Fruit fly (Drosophila melanogaster) whole organism, embryonic: ENCODE measurements around the gene lilli.

Experiments
- Aef1 ChIP-seq: fragments of 200-800 bp; sonication (Bioruptor generic); IDR thresholded peaks from 3 replicates; pipeline ENCODE4 v1.3.6; 2022; ENCODE audit warnings: missing biosample characterization, missing genetic modification characterization
- Atf-2 ChIP-seq: fragments of 200-800 bp; sonication (Bioruptor generic); optimal IDR thresholded peaks from 2 replicates; lab custom pipeline; 2016; ENCODE audit warnings: missing biosample characterization, missing genetic modification characterization
- Bdp1 ChIP-seq: fragments of 200-800 bp; sonication (Bioruptor generic); optimal IDR thresholded peaks from 3 replicates; lab custom pipeline; 2016; ENCODE audit warnings: missing biosample characterization, missing genetic modification characterization
- CG10147 ChIP-seq: fragments of 200-800 bp; sonication (Bioruptor generic); optimal IDR thresholded peaks from 2 replicates; lab custom pipeline; 2019; ENCODE audit warnings: missing biosample characterization, mild to moderate bottlenecking, missing genetic modification characterization, moderate library complexity
- CG11247 ChIP-seq: fragments of 200-800 bp; sonication (Bioruptor generic); IDR thresholded peaks from 2 replicates; pipeline ENCODE4 v1.3.6; 2022; ENCODE audit warnings: missing biosample characterization, missing genetic modification characterization
- CG14860 ChIP-seq: fragments of 200-800 bp; sonication (Bioruptor generic); IDR thresholded peaks from 3 replicates; pipeline ENCODE4 v1.3.6; 2022; ENCODE audit warnings: missing biosample characterization, missing genetic modification characterization; ENCODE audit not compliant: partially characterized antibody
- CG16815 ChIP-seq: fragments of 200-800 bp; sonication (Bioruptor generic); optimal IDR thresholded peaks from 3 replicates; lab custom pipeline; 2017; ENCODE audit warnings: missing biosample characterization, mild to moderate bottlenecking, missing genetic modification characterization
- CG16863 ChIP-seq: fragments of 200-800 bp; sonication (Bioruptor generic); optimal IDR thresholded peaks from 3 replicates; lab custom pipeline; 2016; ENCODE audit warnings: missing biosample characterization, missing genetic modification characterization
- CG17802 ChIP-seq: fragments of 200-800 bp; sonication (Bioruptor generic); optimal IDR thresholded peaks from 2 replicates; lab custom pipeline; 2018; ENCODE audit warnings: missing biosample characterization, mild to moderate bottlenecking, missing genetic modification characterization, moderate library complexity
- CG17912 ChIP-seq: fragments of 200-800 bp; sonication (Bioruptor generic); optimal IDR thresholded peaks from 2 replicates; lab custom pipeline; 2018; ENCODE audit warnings: missing biosample characterization, mild to moderate bottlenecking, missing genetic modification characterization
- CG1792 ChIP-seq: fragments of 200-800 bp; sonication (Bioruptor generic); optimal IDR thresholded peaks from 2 replicates; lab custom pipeline; 2016; ENCODE audit warnings: missing biosample characterization, missing genetic modification characterization
- CG18619 ChIP-seq: fragments of 200-800 bp; sonication (Bioruptor generic); optimal IDR thresholded peaks from 3 replicates; lab custom pipeline; 2017; ENCODE audit warnings: missing biosample characterization, mild to moderate bottlenecking, missing genetic modification characterization
- CG2712 ChIP-seq: fragments of 200-800 bp; optimal IDR thresholded peaks from 3 replicates; lab custom pipeline; 2019; ENCODE audit warnings: missing biosample characterization, mild to moderate bottlenecking, missing genetic modification characterization, moderate library complexity
- CG2889 ChIP-seq: fragments of 200-800 bp; sonication (Bioruptor generic); IDR thresholded peaks from 3 replicates; pipeline ENCODE4 v1.3.6; 2022; ENCODE audit warnings: missing biosample characterization, missing genetic modification characterization
- CG31388 ChIP-seq: fragments of 200-800 bp; sonication (Bioruptor generic); optimal IDR thresholded peaks from 2 replicates; lab custom pipeline; 2016; ENCODE audit warnings: missing biosample characterization, missing genetic modification characterization
- CG6791 ChIP-seq: fragments of 200-800 bp; sonication (Bioruptor generic); IDR thresholded peaks from 3 replicates; pipeline ENCODE4 v1.3.6; 2022; ENCODE audit warnings: missing biosample characterization, missing genetic modification characterization; ENCODE audit not compliant: partially characterized antibody
- CG6854 ChIP-seq: fragments of 200-800 bp; sonication (Bioruptor generic); optimal IDR thresholded peaks from 3 replicates; lab custom pipeline; 2017; ENCODE audit warnings: missing biosample characterization, mild to moderate bottlenecking, missing genetic modification characterization
- CG7786 ChIP-seq: fragments of 200-800 bp; sonication (Bioruptor generic); optimal IDR thresholded peaks from 2 replicates; lab custom pipeline; 2016; ENCODE audit warnings: missing biosample characterization, missing genetic modification characterization
- CG8290 ChIP-seq, 3 experiments: fragments of 200-800 bp; sonication (Bioruptor generic); optimal IDR thresholded peaks; 2 replicates each; lab custom pipeline; 2016 to 2019; ENCODE audit warnings: missing biosample characterization in 3 of 3, missing genetic modification characterization in 3 of 3, mild to moderate bottlenecking in 2 of 3, moderate library complexity in 1 of 3
- CoRest ChIP-seq: fragments of 200-800 bp; sonication (Bioruptor generic); optimal IDR thresholded peaks from 3 replicates; lab custom pipeline; 2018; ENCODE audit warnings: missing biosample characterization, mild to moderate bottlenecking, missing genetic modification characterization, moderate library complexity
- D19A ChIP-seq: fragments of 200-800 bp; optimal IDR thresholded peaks from 3 replicates; lab custom pipeline; 2019; ENCODE audit warnings: missing biosample characterization, mild to moderate bottlenecking, missing genetic modification characterization, moderate library complexity
- D19B ChIP-seq: fragments of 200-800 bp; sonication (Bioruptor generic); optimal IDR thresholded peaks from 2 replicates; lab custom pipeline; 2017; ENCODE audit warnings: missing biosample characterization, mild to moderate bottlenecking, missing genetic modification characterization
- Fer3 ChIP-seq: fragments of 200-800 bp; sonication (Bioruptor generic); optimal IDR thresholded peaks from 2 replicates; lab custom pipeline; 2018; ENCODE audit warnings: missing biosample characterization, mild to moderate bottlenecking, missing genetic modification characterization, moderate library complexity
- HHEX ChIP-seq: fragments of 200-800 bp; sonication (Bioruptor generic); optimal IDR thresholded peaks from 3 replicates; lab custom pipeline; 2017; ENCODE audit warnings: missing biosample characterization, mild to moderate bottlenecking, missing genetic modification characterization, missing genetic modification reagents
- Hmr ChIP-seq: fragments of 200-800 bp; sonication (Bioruptor generic); optimal IDR thresholded peaks from 3 replicates; lab custom pipeline; 2017; ENCODE audit warnings: mild to moderate bottlenecking, missing biosample characterization, missing genetic modification reagents, missing genetic modification characterization
- Med ChIP-seq: fragments of 200-800 bp; sonication (Bioruptor generic); peaks from one replicate; lab custom pipeline; 2016; ENCODE audit warnings: missing biosample characterization, missing genetic modification characterization, mild to moderate bottlenecking, inconsistent platforms, moderate library complexity
- Ptx1 ChIP-seq: fragments of 200-800 bp; sonication (Bioruptor generic); IDR thresholded peaks from 2 replicates; pipeline ENCODE4 v1.3.6; 2022; ENCODE audit warnings: missing biosample characterization, missing genetic modification characterization
- Scr ChIP-seq: fragments of 200-800 bp; sonication (Bioruptor generic); IDR thresholded peaks from 2 replicates; pipeline ENCODE4 v1.3.6; 2022; ENCODE audit warnings: missing biosample characterization, missing genetic modification characterization; ENCODE audit not compliant: partially characterized antibody
- Side ChIP-seq: fragments of 200-800 bp; sonication (Bioruptor generic); optimal IDR thresholded peaks from 2 replicates; lab custom pipeline; 2016; ENCODE audit warnings: missing biosample characterization, missing genetic modification characterization
- Sry-δ ChIP-seq: fragments of 200-800 bp; sonication (Bioruptor generic); optimal IDR thresholded peaks from 2 replicates; lab custom pipeline; 2016; ENCODE audit warnings: missing biosample characterization, missing genetic modification characterization
- Trl ChIP-seq, 3 experiments: fragments of >200 bp in 2 of 3; fragments of 200-800 bp in 1 of 3; sonication (Bioruptor generic) in 1 of 3; optimal IDR thresholded peaks; 2 replicates in 1 of 3; 3 replicates in 2 of 3; lab custom pipeline; 2016 to 2017; ENCODE audit warnings: missing biosample characterization in 1 of 3, missing genetic modification characterization in 1 of 3
- ara ChIP-seq: fragments of 200-800 bp; sonication (Bioruptor generic); IDR thresholded peaks from 2 replicates; pipeline ENCODE4 v1.3.6; 2022; ENCODE audit warnings: missing biosample characterization, missing genetic modification characterization
- ash1 ChIP-seq: fragments of 200-800 bp; sonication (Bioruptor generic); optimal IDR thresholded peaks from 2 replicates; lab custom pipeline; 2018; ENCODE audit warnings: missing biosample characterization, mild to moderate bottlenecking, missing genetic modification characterization
- bigmax ChIP-seq: fragments of 200-800 bp; sonication (Bioruptor generic); optimal IDR thresholded peaks from 2 replicates; lab custom pipeline; 2018; ENCODE audit warnings: missing biosample characterization, mild to moderate bottlenecking, missing genetic modification characterization
- bsh ChIP-seq, 2 experiments: fragments of 200-800 bp; sonication (Bioruptor generic); optimal IDR thresholded peaks; 2 replicates each; lab custom pipeline; 2017 to 2018; ENCODE audit warnings: mild to moderate bottlenecking in 2 of 2, missing biosample characterization in 2 of 2, missing genetic modification characterization in 2 of 2, moderate library complexity in 1 of 2
- cato ChIP-seq: fragments of 200-800 bp; sonication (Bioruptor generic); optimal IDR thresholded peaks from 2 replicates; lab custom pipeline; 2016; ENCODE audit warnings: missing biosample characterization, missing genetic modification characterization, borderline replicate concordance
- dysf ChIP-seq: fragments of 200-800 bp; sonication (Bioruptor generic); IDR thresholded peaks from 3 replicates; pipeline ENCODE4 v1.3.6; 2022; ENCODE audit warnings: missing biosample characterization, missing genetic modification characterization
- gcm ChIP-seq: fragments of 200-800 bp; sonication (Bioruptor generic); optimal IDR thresholded peaks from 2 replicates; lab custom pipeline; 2019; ENCODE audit warnings: missing biosample characterization, mild to moderate bottlenecking, missing genetic modification characterization, moderate library complexity
- hbn ChIP-seq: fragments of 200-800 bp; sonication (Bioruptor generic); IDR thresholded peaks from 2 replicates; pipeline ENCODE4 v1.3.6; 2022; ENCODE audit warnings: missing biosample characterization, missing genetic modification characterization; ENCODE audit not compliant: partially characterized antibody
- jumu ChIP-seq: fragments of 200-800 bp; sonication (Bioruptor generic); optimal IDR thresholded peaks from 3 replicates; lab custom pipeline; 2016; ENCODE audit warnings: missing biosample characterization, missing genetic modification characterization
- kni ChIP-seq: fragments of 200-800 bp; sonication (Bioruptor generic); optimal IDR thresholded peaks from 3 replicates; lab custom pipeline; 2017; ENCODE audit warnings: mild to moderate bottlenecking, missing biosample characterization, missing genetic modification reagents, missing genetic modification characterization
- peb ChIP-seq: fragments of 200-800 bp; sonication (Bioruptor generic); IDR thresholded peaks from 2 replicates; pipeline ENCODE4 v1.3.6; 2022; ENCODE audit warnings: missing biosample characterization, missing genetic modification characterization
- sc ChIP-seq, 3 experiments: fragments of >200 bp in 2 of 3; fragments of 200-800 bp in 1 of 3; sonication (Bioruptor generic) in 1 of 3; optimal IDR thresholded peaks; 2 replicates in 2 of 3; 3 replicates in 1 of 3; lab custom pipeline; 2017; ENCODE audit warnings: mild to moderate bottlenecking in 1 of 3, missing biosample characterization in 1 of 3, missing genetic modification characterization in 1 of 3, missing genetic modification reagents in 1 of 3
- sna ChIP-seq: fragments of 200-800 bp; sonication (Bioruptor generic); IDR thresholded peaks from 2 replicates; pipeline ENCODE4 v1.3.6; 2022; ENCODE audit warnings: missing biosample characterization, missing genetic modification characterization; ENCODE audit not compliant: partially characterized antibody
- tin ChIP-seq: fragments of 200-800 bp; sonication (Bioruptor generic); optimal IDR thresholded peaks from 3 replicates; lab custom pipeline; 2016; ENCODE audit warnings: missing biosample characterization, missing genetic modification characterization
- wek ChIP-seq: fragments of 200-800 bp; sonication (Bioruptor generic); optimal IDR thresholded peaks from 3 replicates; lab custom pipeline; 2018; ENCODE audit warnings: missing biosample characterization, mild to moderate bottlenecking, missing genetic modification characterization, moderate library complexity
- wor ChIP-seq: fragments of 200-800 bp; sonication (Bioruptor generic); IDR thresholded peaks from 2 replicates; pipeline ENCODE4 v1.3.6; 2022; ENCODE audit warnings: missing biosample characterization, missing genetic modification characterization

Gene lilli

DNA sequence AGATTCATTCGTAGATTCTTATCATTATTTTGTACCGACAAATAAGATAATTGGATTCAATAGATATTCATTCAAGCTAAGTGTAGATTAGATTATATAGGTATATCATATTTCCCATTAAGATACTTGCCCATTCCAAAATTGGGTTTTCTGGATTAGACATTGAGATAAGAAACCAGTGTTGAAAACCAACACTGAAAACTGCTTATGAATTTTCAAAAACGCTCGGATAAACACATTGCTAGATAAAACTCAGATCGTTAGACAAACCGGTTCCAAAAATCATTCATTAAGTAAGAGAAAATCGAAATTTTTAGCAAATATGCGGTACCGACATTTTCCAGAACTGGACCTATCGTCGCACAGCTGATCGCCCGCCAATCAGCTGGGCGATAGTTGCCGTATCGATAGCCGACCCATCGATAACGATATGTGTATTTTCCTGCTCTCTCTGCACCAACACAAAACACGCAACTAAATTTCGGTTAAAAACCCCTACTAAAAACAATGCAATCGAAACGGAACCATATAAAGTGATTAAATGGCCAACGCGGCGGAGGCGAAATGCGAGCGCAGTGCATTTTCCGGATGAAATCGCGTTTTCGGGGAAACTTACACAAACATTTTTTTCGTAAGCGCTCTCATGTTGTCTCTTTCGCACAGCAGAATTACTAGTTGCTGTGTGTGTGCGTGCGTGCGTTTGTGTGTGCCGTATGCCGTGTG lies at the start of gene lilli, which contains the start of gene NTPase (continued):
- TF ChIP-seq CoRest (tag; lab: Kevin White, UChicago): peak; percentile 18
- TF ChIP-seq CG17912 (GFP tag; lab: Kevin White, UChicago): no peak
- peak; percentile 68 for TF ChIP-seq CG31388 (GFP tag; lab: Kevin White, UChicago)
- no peak for TF ChIP-seq kni (GFP tag; lab: Kevin White, UChicago)
- peak; percentile 70 for TF ChIP-seq jumu (GFP tag; lab: Kevin White, UChicago)
- TF ChIP-seq CG10147 (GFP tag; lab: Kevin White, UChicago): no peak
- peak in 1 of 2 experiments; percentile 40 for TF ChIP-seq bsh (GFP tag; optimal IDR thresholded peaks at IDR 0.05; lab: Kevin White, UChicago)
- no peak for TF ChIP-seq CG18619
- TF ChIP-seq CG17802: peak; percentile 39
- TF ChIP-seq HHEX (GFP tag; lab: Kevin White, UChicago): peak; percentile 40
- peak; percentile 93 for TF ChIP-seq Scr (GFP tag; lab: Robert Waterston, UW)
- no peak for TF ChIP-seq wor (GFP tag; lab: Robert Waterston, UW)
- peak; percentile 63 for TF ChIP-seq tin (GFP tag; lab: Kevin White, UChicago)
- TF ChIP-seq ash1 (GFP tag; lab: Kevin White, UChicago): no peak
- peak; percentile 96 for TF ChIP-seq Med (GFP tag; lab: Kevin White, UChicago)
- peak; percentile 82 for TF ChIP-seq hbn
- peak; percentile 14 for TF ChIP-seq wek (GFP tag; lab: Kevin White, UChicago)
- no peak for TF ChIP-seq CG6854 (GFP tag; lab: Kevin White, UChicago)
- peak; percentile 99 for TF ChIP-seq CG8290 (GFP tag; optimal IDR thresholded peaks at IDR 0.05; lab: Kevin White, UChicago)
- peak; percentile 96 to 100 for TF ChIP-seq CG8290 (tag; optimal IDR thresholded peaks at IDR 0.05; lab: Kevin White, UChicago)
- peak; percentile 70 for TF ChIP-seq ara (GFP tag; lab: Robert Waterston, UW)
- TF ChIP-seq Trl (optimal IDR thresholded peaks at IDR 0.05; lab: Kevin White, UChicago): no peak
- peak; percentile 85 for TF ChIP-seq Trl (GFP tag; optimal IDR thresholded peaks at IDR 0.05; lab: Kevin White, UChicago)
- peak; percentile 32 for TF ChIP-seq Hmr (GFP tag; lab: Kevin White, UChicago)
- peak; percentile 59 for TF ChIP-seq CG16863 (GFP tag; lab: Kevin White, UChicago)
- TF ChIP-seq CG6791 (GFP tag; lab: Robert Waterston, UW): peak; percentile 97
- TF ChIP-seq bigmax (GFP tag; lab: Kevin White, UChicago): no peak
- no peak for TF ChIP-seq gcm
- peak; percentile 84 for TF ChIP-seq Sry-δ
- no peak for TF ChIP-seq sc (optimal IDR thresholded peaks at IDR 0.05; lab: Kevin White, UChicago)
- no peak for TF ChIP-seq sc (GFP tag; optimal IDR thresholded peaks at IDR 0.05; lab: Kevin White, UChicago)
- peak; percentile 48 for TF ChIP-seq Bdp1 (GFP tag; lab: Kevin White, UChicago)
- no peak for TF ChIP-seq peb
- no peak for TF ChIP-seq dysf (GFP tag; lab: Robert Waterston, UW)
- peak; percentile 89 for TF ChIP-seq sna
- TF ChIP-seq CG14860 (GFP tag; lab: Robert Waterston, UW): peak; percentile 87
- TF ChIP-seq CG16815 (GFP tag; lab: Kevin White, UChicago): peak; percentile 22
- peak; percentile 45 for TF ChIP-seq Aef1 (GFP tag; lab: Robert Waterston, UW)
- TF ChIP-seq CG2889 (GFP tag; lab: Robert Waterston, UW): 0 out of 3 replicates have a peak, but pooled peaks have one; percentile 29
- TF ChIP-seq CG1792 (GFP tag; lab: Kevin White, UChicago): peak; percentile 12
- peak; percentile 80 for TF ChIP-seq Side
- peak; percentile 48 for TF ChIP-seq Atf-2 (GFP tag; lab: Kevin White, UChicago)
- TF ChIP-seq Ptx1 (GFP tag; lab: Robert Waterston, UW): peak; percentile 70; the same call in 1 of the 2 replicates
- TF ChIP-seq cato (GFP tag; lab: Kevin White, UChicago): no peak
- peak; percentile 50 for TF ChIP-seq CG11247 (GFP tag; lab: Robert Waterston, UW)
- no peak for TF ChIP-seq D19A (tag; lab: Kevin White, UChicago)
- peak; percentile 15 for TF ChIP-seq CG2712 (tag; lab: Kevin White, UChicago)
- no peak for TF ChIP-seq D19B (GFP tag; lab: Kevin White, UChicago)
- TF ChIP-seq CG7786 (GFP tag; lab: Kevin White, UChicago): peak; percentile 74
- TF ChIP-seq Fer3 (tag; lab: Kevin White, UChicago): no peak
